Worm (Caenorhabditis elegans) whole organism, L1 larva: ENCODE measurements around the gene C06E4.5.

Source experiments
- aly-2 ChIP-seq: fragments of 150-350 bp; optimal IDR thresholded peaks from 2 replicates; lab custom pipeline; 2014; ENCODE audit warnings: missing biosample characterization, missing genetic modification characterization
- efl-1 ChIP-seq, 4 experiments: fragments of 150-350 bp; optimal IDR thresholded peaks in 3 of 4; peaks in 1 of 4; 1 replicate in 1 of 4; 2 replicates in 3 of 4; lab custom pipeline; 2014; ENCODE audit warnings: missing biosample characterization in 2 of 4, missing genetic modification characterization in 2 of 4, missing genetic modification reagents in 2 of 4
- pqm-1 ChIP-seq: sonication (generic microtip); optimal IDR thresholded peaks from 3 replicates; lab custom pipeline; 2017; ENCODE audit warnings: missing biosample characterization, missing genetic modification characterization

- TF ChIP-seq efl-1 (optimal IDR thresholded peaks at IDR 0.05; lab: Kevin White, UChicago) (no peak), efl-1 (GFP tag; optimal IDR thresholded peaks at IDR 0.05 in 1 of 2; lab: Kevin White, UChicago) (no peak), aly-2 (tag; lab: Kevin White, UChicago) (no peak), pqm-1 (tag; lab: Kevin White, UChicago) (no peak)
These were observed 9.2 kb upstream of the C06E4.5 start for ce11 chrIV:7245592-7245991.
